Worm (Caenorhabditis elegans) whole organism, early embryonic: ENCODE results near the gene ZK418.2.

Source experiments
- F13C5.2 ChIP-seq: sonication (generic microtip); optimal IDR thresholded peaks from 2 replicates; lab custom pipeline; 2017; ENCODE audit warnings: mild to moderate bottlenecking, missing genetic modification characterization, inconsistent platforms, missing compliant biosample characterization
- ama-1 ChIP-seq: fragments of 150-350 bp; optimal IDR thresholded peaks from 2 replicates; lab custom pipeline; 2014
- ceh-13 ChIP-seq: fragments of 200-800 bp; sonication (Bioruptor generic); optimal IDR thresholded peaks from 2 replicates; lab custom pipeline; 2018; ENCODE audit warnings: mild to moderate bottlenecking, missing genetic modification characterization, missing compliant biosample characterization
- ceh-36 ChIP-seq: sonication (generic microtip); optimal IDR thresholded peaks from 2 replicates; lab custom pipeline; 2016; ENCODE audit warnings: missing genetic modification characterization, inconsistent platforms, missing compliant biosample characterization
- ets-7 ChIP-seq: sonication (generic microtip); optimal IDR thresholded peaks from 2 replicates; lab custom pipeline; 2016; ENCODE audit warnings: missing genotype, missing genetic modification characterization, missing compliant biosample characterization
- flt-1 ChIP-seq: fragments of 200-800 bp; sonication (Bioruptor generic); IDR thresholded peaks from 2 replicates; pipeline ENCODE4 v1.3.6; 2022; ENCODE audit warnings: missing genetic modification characterization, missing compliant biosample characterization
- hmbx-1 ChIP-seq: sonication (generic microtip); optimal IDR thresholded peaks from 2 replicates; lab custom pipeline; 2016; ENCODE audit warnings: mild to moderate bottlenecking, missing genetic modification characterization, missing compliant biosample characterization
- scrt-1 ChIP-seq: fragments of 200-800 bp; sonication (Bioruptor generic); IDR thresholded peaks from 2 replicates; pipeline ENCODE4 v1.3.6; 2022; ENCODE audit warnings: missing genetic modification characterization, missing compliant biosample characterization
- sea-1 ChIP-seq: fragments of 200-800 bp; sonication (Bioruptor generic); conservative IDR thresholded peaks from 2 replicates; pipeline ENCODE4 v1.3.6; 2022; ENCODE audit warnings: missing genetic modification characterization, missing compliant biosample characterization
- tbx-11 ChIP-seq: fragments of 200-800 bp; sonication (Bioruptor generic); IDR thresholded peaks from 2 replicates; pipeline ENCODE4 v1.3.6; 2022; ENCODE audit warnings: missing genetic modification characterization, missing compliant biosample characterization
- tra-4 ChIP-seq: sonication (generic microtip); optimal IDR thresholded peaks from 2 replicates; lab custom pipeline; 2017; ENCODE audit warnings: missing genetic modification characterization, missing compliant biosample characterization

ce11 chrIII:7073801-7074386 lies 17.2 kb upstream of the ZK418.2 start, which contains the start of gene ZK418.5:
- TF ChIP-seq ets-7 (no peak), tbx-11 (no peak), ama-1 (no peak), ceh-13 (GFP tag; lab: Kevin White, UChicago) (no peak), tra-4 (tag; lab: Kevin White, UChicago) (no peak), sea-1 (GFP tag; lab: Robert Waterston, UW) (no peak), hmbx-1 (no peak), flt-1 (GFP tag; lab: Robert Waterston, UW) (no peak), scrt-1 (GFP tag; lab: Robert Waterston, UW) (no peak), ceh-36 (no peak), F13C5.2 (tag; lab: Kevin White, UChicago) (peak; percentile 60)
